Fruit fly (Drosophila melanogaster) Kc167 (cell line): ENCODE data around the gene CG6765.

Source experiments
- Myc ChIP-seq: fragments of >200 bp; optimal IDR thresholded peaks from 2 replicates; lab custom pipeline; 2017; ENCODE audit warnings: missing external identifiers
- Sin3A ChIP-seq: fragments of >200 bp; optimal IDR thresholded peaks from 2 replicates; lab custom pipeline; 2018; ENCODE audit warnings: missing external identifiers
- h ChIP-seq: fragments of >200 bp; optimal IDR thresholded peaks from 3 replicates; lab custom pipeline; 2018; ENCODE audit warnings: missing external identifiers
- insv ChIP-seq: fragments of >200 bp; optimal IDR thresholded peaks from 3 replicates; lab custom pipeline; 2018; ENCODE audit warnings: missing external identifiers
- psq ChIP-seq: fragments of >200 bp; optimal IDR thresholded peaks from 2 replicates; lab custom pipeline; 2017; ENCODE audit warnings: missing external identifiers
- ttk ChIP-seq: sonication (Bioruptor generic); optimal IDR thresholded peaks from 2 replicates; lab custom pipeline; 2017; ENCODE audit warnings: missing external identifiers

dm6 chr3L:8509567-8510109, 2.9 kb upstream of the CG6765 start, which contains the start of the genes ZC3H3 and Pus7:
- no peak for TF ChIP-seq psq (lab: Kevin White, UChicago)
- no peak for TF ChIP-seq ttk (lab: Kevin White, UChicago)
- no peak for TF ChIP-seq Sin3A (lab: Kevin White, UChicago)
- TF ChIP-seq h (lab: Kevin White, UChicago) = no peak
- no peak for TF ChIP-seq Myc (lab: Kevin White, UChicago)
- no peak for TF ChIP-seq insv (lab: Kevin White, UChicago)
